Fruit fly (Drosophila melanogaster): Measurements from ENCODE around the gene CG42327.

CG42327 gene

dm6 chr3R:11678016-11678415 is 22.1 kb downstream of the CG42327 start, which contains the start of gene CG18476 (continued):
- peak; percentile 71 for TF ChIP-seq Poxn (GFP tag; IDR thresholded peaks at IDR 0.05)
- no peak for TF ChIP-seq ab (GFP tag; optimal IDR thresholded peaks at IDR 0.05)
- TF ChIP-seq nom (GFP tag; optimal IDR thresholded peaks at IDR 0.05), result peak; percentile 78
- peak; percentile 20 for TF ChIP-seq shn (GFP tag; optimal IDR thresholded peaks at IDR 0.05)
- TF ChIP-seq NfI (GFP tag; optimal IDR thresholded peaks at IDR 0.05), result peak; percentile 88
- TF ChIP-seq tgo (GFP tag; IDR thresholded peaks at IDR 0.05), result peak; percentile 94
- no peak for TF ChIP-seq pan (optimal IDR thresholded peaks at IDR 0.05)
- TF ChIP-seq pan (GFP tag; optimal IDR thresholded peaks at IDR 0.05 in 1 of 2, IDR thresholded peaks at IDR 0.05 in 1 of 2), result peak in 1 of 2 experiments; percentile 97
- TF ChIP-seq B-H2 (GFP tag; optimal IDR thresholded peaks at IDR 0.05), result peak; percentile 78
- peak; percentile 91 for TF ChIP-seq CG3847 (GFP tag; IDR thresholded peaks at IDR 0.05)
- no peak for TF ChIP-seq slp2 (GFP tag; optimal IDR thresholded peaks at IDR 0.05)
- peak; percentile 94 for TF ChIP-seq zen (tag; optimal IDR thresholded peaks at IDR 0.05)
- TF ChIP-seq ssp (GFP tag; IDR thresholded peaks at IDR 0.05), result peak; percentile 80
- peak; percentile 86 for TF ChIP-seq CG6175 (GFP tag; IDR thresholded peaks at IDR 0.05)
- TF ChIP-seq HLH3B (GFP tag; IDR thresholded peaks at IDR 0.05), result peak; percentile 92
- TF ChIP-seq GATAe (GFP tag; conservative IDR thresholded peaks at IDR 0.05), result peak; percentile 84
- peak; percentile 2 to 93 for TF ChIP-seq bsh (GFP tag; optimal IDR thresholded peaks at IDR 0.05)
- TF ChIP-seq Aef1 (GFP tag; IDR thresholded peaks at IDR 0.05), result peak; percentile 92
- peak; percentile 39 for TF ChIP-seq CG1792 (GFP tag; optimal IDR thresholded peaks at IDR 0.05)
- peak; percentile 87 for TF ChIP-seq toy (GFP tag; IDR thresholded peaks at IDR 0.05)
- peak; percentile 82 for TF ChIP-seq CG18619 (GFP tag; optimal IDR thresholded peaks at IDR 0.05)
- TF ChIP-seq CG7357 (GFP tag; IDR thresholded peaks at IDR 0.05), result peak; percentile 88
- peak; percentile 94 for TF ChIP-seq H2.0 (GFP tag; IDR thresholded peaks at IDR 0.05)
- TF ChIP-seq CG3838 (GFP tag; optimal IDR thresholded peaks at IDR 0.05), result peak; percentile 73
- peak; percentile 78 for TF ChIP-seq CG8290 (GFP tag; optimal IDR thresholded peaks at IDR 0.05)
- peak in 1 of 2 experiments; percentile 63 for TF ChIP-seq CG8290 (tag; optimal IDR thresholded peaks at IDR 0.05)
- peak; percentile 95 for TF ChIP-seq slbo (GFP tag; IDR thresholded peaks at IDR 0.05)
- TF ChIP-seq CG11247 (GFP tag; IDR thresholded peaks at IDR 0.05), result peak; percentile 90
- peak; percentile 34 for TF ChIP-seq CTCF (GFP tag; optimal IDR thresholded peaks at IDR 0.05)
- no peak for TF ChIP-seq CG1832 (GFP tag; optimal IDR thresholded peaks at IDR 0.05)
- peak; percentile 21 for TF ChIP-seq repo (GFP tag; optimal IDR thresholded peaks at IDR 0.05)
- no peak; the same call in 1 of the 2 replicates for TF ChIP-seq Dip2 (GFP tag; IDR thresholded peaks at IDR 0.05)
- peak; percentile 18 for TF ChIP-seq CG3163 (GFP tag; optimal IDR thresholded peaks at IDR 0.05)
- TF ChIP-seq MTF-1 (GFP tag; optimal IDR thresholded peaks at IDR 0.05; ENCODE audit: borderline replicate concordance), result peak; percentile 59
- no peak for TF ChIP-seq CG7963 (GFP tag; IDR thresholded peaks at IDR 0.05; ENCODE audit: partially characterized antibody)
- TF ChIP-seq grn (GFP tag; optimal IDR thresholded peaks at IDR 0.05), result peak; percentile 66
- TF ChIP-seq jigr1 (GFP tag; IDR thresholded peaks at IDR 0.05), result peak; percentile 75
- TF ChIP-seq CG9609 (GFP tag; optimal IDR thresholded peaks at IDR 0.05), result peak; percentile 61
- peak; percentile 65 for TF ChIP-seq fu2 (GFP tag; optimal IDR thresholded peaks at IDR 0.05)
- TF ChIP-seq Usf (GFP tag; optimal IDR thresholded peaks at IDR 0.05), result peak; percentile 81
- peak; percentile 93 for TF ChIP-seq al (GFP tag; IDR thresholded peaks at IDR 0.05)
- TF ChIP-seq CG43689 (GFP tag; IDR thresholded peaks at IDR 0.05), result peak; percentile 66; the same call in 1 of the 2 replicates
- peak; percentile 88 for TF ChIP-seq Atf6 (GFP tag; IDR thresholded peaks at IDR 0.05)
- no peak for TF ChIP-seq Dfd (GFP tag; optimal IDR thresholded peaks at IDR 0.05)
- peak; percentile 81; the same call in 2 of the 3 replicates for TF ChIP-seq C15 (GFP tag; IDR thresholded peaks at IDR 0.05)
- peak; percentile 71 for TF ChIP-seq pum (GFP tag; optimal IDR thresholded peaks at IDR 0.05)
- TF ChIP-seq CG4617 (GFP tag; optimal IDR thresholded peaks at IDR 0.05; ENCODE audit: borderline replicate concordance), result peak; percentile 90
- TF ChIP-seq wdn (GFP tag; IDR thresholded peaks at IDR 0.05), result peak; percentile 86
- peak; percentile 95 for TF ChIP-seq sob (GFP tag; IDR thresholded peaks at IDR 0.05)
- peak; percentile 84 for TF ChIP-seq CG6254 (GFP tag; optimal IDR thresholded peaks at IDR 0.05)
- peak; percentile 80 for TF ChIP-seq gro (GFP tag; optimal IDR thresholded peaks at IDR 0.05)
- peak; percentile 83 for TF ChIP-seq peb (GFP tag; IDR thresholded peaks at IDR 0.05)
- TF ChIP-seq Ssrp (tag; optimal IDR thresholded peaks at IDR 0.05), result peak; percentile 92
